Worm (Caenorhabditis elegans) whole organism, L3 larva: ENCODE results near the gene lurp-3.

Experiments used
- hmg-11 ChIP-seq: sonication (generic microtip); optimal IDR thresholded peaks from 2 replicates; lab custom pipeline; 2016; ENCODE audit warnings: missing genetic modification characterization, missing compliant biosample characterization
- lin-15B ChIP-seq: fragments of 150-350 bp; optimal IDR thresholded peaks from 2 replicates; lab custom pipeline; 2014; ENCODE audit warnings: missing biosample characterization, missing genetic modification characterization
- nhr-12 ChIP-seq: fragments of 150-350 bp; optimal IDR thresholded peaks from 2 replicates; lab custom pipeline; 2014; ENCODE audit warnings: missing biosample characterization, missing genetic modification characterization
- skn-1 ChIP-seq: fragments of 150-350 bp; optimal IDR thresholded peaks from 2 replicates; lab custom pipeline; 2014; ENCODE audit warnings: missing biosample characterization, missing genetic modification characterization

DNA sequence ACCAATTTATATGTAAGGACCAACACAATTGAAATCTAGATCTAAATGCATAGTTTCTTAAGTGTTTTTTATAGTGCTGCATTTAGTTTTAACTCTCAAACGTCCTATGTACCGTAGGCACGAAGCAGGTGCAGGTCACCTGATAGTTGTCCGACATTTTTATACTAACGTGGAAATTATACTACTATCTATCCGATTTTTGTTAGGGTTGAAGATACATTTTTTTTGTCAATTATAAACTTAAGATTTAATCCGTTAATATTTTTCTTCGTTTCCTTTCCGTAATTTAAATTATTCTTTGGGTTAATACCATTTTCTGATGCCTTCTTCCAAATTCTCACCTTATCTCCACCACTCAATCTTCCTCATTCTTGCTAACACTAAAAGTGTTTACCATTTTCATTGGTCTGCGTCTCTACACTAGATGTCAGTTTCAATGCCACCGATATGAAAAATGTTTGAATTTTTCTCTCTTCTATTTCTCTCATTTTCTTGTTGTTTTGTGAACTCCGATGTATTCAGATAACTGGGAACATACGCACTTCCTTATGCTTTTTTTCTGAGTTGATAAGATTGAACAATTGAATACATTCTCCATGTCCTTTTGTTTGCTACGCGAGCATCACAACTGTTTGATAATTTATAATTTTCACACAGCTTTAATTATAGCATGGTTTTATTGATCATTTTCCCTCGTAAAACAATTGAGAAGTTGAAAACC, 10.2 kb upstream of the lurp-3 start, which contains the start of gene Y2H9A.4:
- no peak for TF ChIP-seq nhr-12 (tag; lab: Kevin White, UChicago)
- no peak for TF ChIP-seq lin-15B (tag; lab: Kevin White, UChicago)
- no peak for TF ChIP-seq skn-1
- TF ChIP-seq hmg-11 (tag; lab: Kevin White, UChicago) = no peak
